Fruit fly (Drosophila melanogaster): ENCODE measurements around the gene Tep3.

DNA sequence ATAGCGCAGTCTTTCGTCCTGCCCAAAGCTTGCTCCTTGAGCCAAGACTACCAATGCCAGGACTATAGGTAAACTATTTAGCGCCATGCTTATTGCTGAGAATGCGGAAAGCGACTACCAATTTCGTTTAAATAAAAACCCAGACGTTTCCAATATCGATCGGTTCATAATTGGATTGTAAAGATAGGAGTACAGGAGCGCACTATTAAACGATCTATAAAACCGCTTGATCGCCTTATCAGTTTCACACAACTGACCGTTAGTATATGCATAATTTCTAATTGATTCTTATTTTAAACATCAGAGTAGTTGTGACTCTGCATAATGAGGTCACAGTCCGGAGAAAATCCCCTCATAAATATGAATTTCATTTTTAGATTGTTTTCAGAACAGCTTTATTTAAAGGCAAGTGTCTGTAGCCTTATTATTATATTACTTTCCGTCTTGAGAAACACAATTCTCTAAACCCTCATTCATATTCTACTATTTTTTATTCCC, 10.0 kb upstream of the Tep3 start, which contains the start of the genes CG7025 and CG43235:
- TF ChIP-seq CG8478 (optimal IDR thresholded peaks at IDR 0.05), result no peak
- no peak for TF ChIP-seq CTCF (optimal IDR thresholded peaks at IDR 0.05)
